Worm (Caenorhabditis elegans): ENCODE measurements around the gene F32G8.3.

F32G8.3 gene

ce11 chrV:10532725-10533124, 22.4 kb downstream of the F32G8.3 start, which contains the start of gene txt-10:
TSS of gene txt-10 (minus strand) at chrV:10532825.
- TF ChIP-seq ceh-16 (tag; optimal IDR thresholded peaks at IDR 0.05): no peak
- no peak for TF ChIP-seq mml-1 (tag; optimal IDR thresholded peaks at IDR 0.05)
- TF ChIP-seq jun-1 (tag; optimal IDR thresholded peaks at IDR 0.05): no peak
- no peak for TF ChIP-seq nhr-43 (tag; optimal IDR thresholded peaks at IDR 0.05; ENCODE audit: poor library complexity, severe bottlenecking)
- no peak for TF ChIP-seq R02D3.7 (tag; optimal IDR thresholded peaks at IDR 0.05)
- no peak for TF ChIP-seq nhr-77 (tag; optimal IDR thresholded peaks at IDR 0.05)
- TF ChIP-seq nhr-25 (tag; optimal IDR thresholded peaks at IDR 0.05): no peak
- TF ChIP-seq fos-1 (tag; optimal IDR thresholded peaks at IDR 0.05): no peak
- no peak for TF ChIP-seq lin-15B (tag; optimal IDR thresholded peaks at IDR 0.05)
- no peak for TF ChIP-seq pqm-1 (tag; optimal IDR thresholded peaks at IDR 0.05)

ce11 chrV:10529600-10529999, 25.5 kb downstream of the F32G8.3 start:
- TF ChIP-seq elt-3 (tag; optimal IDR thresholded peaks at IDR 0.05): no peak
- TF ChIP-seq mml-1 (tag; optimal IDR thresholded peaks at IDR 0.05): no peak
- peak; percentile 2 for TF ChIP-seq elt-1 (tag; optimal IDR thresholded peaks at IDR 0.05)
- no peak for TF ChIP-seq ceh-82 (tag; optimal IDR thresholded peaks at IDR 0.05)
- TF ChIP-seq nhr-23 (tag; optimal IDR thresholded peaks at IDR 0.05): peak; percentile 76
- no peak for TF ChIP-seq egl-27 (tag; optimal IDR thresholded peaks at IDR 0.05)

ce11 chrV:10528500-10528899, 26.6 kb downstream of the F32G8.3 start, which contains the start of gene F25D1.3:
TSS of gene F25D1.3 (plus strand) at chrV:10528724.
- TF ChIP-seq nhr-28 (tag; optimal IDR thresholded peaks at IDR 0.05) (no peak), mml-1 (tag; optimal IDR thresholded peaks at IDR 0.05) (no peak), ztf-11 (tag; optimal IDR thresholded peaks at IDR 0.05) (no peak), ceh-9 (tag; optimal IDR thresholded peaks at IDR 0.05) (no peak), nhr-23 (tag; optimal IDR thresholded peaks at IDR 0.05) (peak; percentile 15), nhr-25 (tag; optimal IDR thresholded peaks at IDR 0.05) (no peak), lin-39 (tag; optimal IDR thresholded peaks at IDR 0.05) (no peak)

ce11 chrV:10525902-10526301, 29.2 kb downstream of the F32G8.3 start, which contains the start of the genes C35A5.8 and hda-11:
TSS of gene C35A5.8 (minus strand) at chrV:10525908.
TSS of gene hda-11 (plus strand) at chrV:10526184.
- TF ChIP-seq lsy-12 (tag; optimal IDR thresholded peaks at IDR 0.05) (peak; percentile 19), nhr-25 (tag; optimal IDR thresholded peaks at IDR 0.05) (peak; percentile 52), skn-1 (tag; optimal IDR thresholded peaks at IDR 0.05) (peak; percentile 48), elt-2 (tag; optimal IDR thresholded peaks at IDR 0.05) (peak; percentile 45), nhr-23 (tag; optimal IDR thresholded peaks at IDR 0.05) (peak; percentile 63), pqm-1 (tag; optimal IDR thresholded peaks at IDR 0.05) (peak; percentile 4), lin-15B (tag; optimal IDR thresholded peaks at IDR 0.05) (peak; percentile 63), nhr-43 (tag; optimal IDR thresholded peaks at IDR 0.05; ENCODE audit: poor library complexity, severe bottlenecking) (peak; percentile 93), sea-2 (GFP tag; optimal IDR thresholded peaks at IDR 0.05) (no peak), nhr-28 (tag; optimal IDR thresholded peaks at IDR 0.05) (no peak), snpc-4 (tag; optimal IDR thresholded peaks at IDR 0.05) (peak; percentile 35), hmg-11 (tag; optimal IDR thresholded peaks at IDR 0.05) (peak; percentile 34), egl-5 (tag; optimal IDR thresholded peaks at IDR 0.05) (no peak), nfya-1 (tag; optimal IDR thresholded peaks at IDR 0.05; ENCODE audit: insufficient read depth) (peak; percentile 58)

ce11 chrV:10516702-10517101, 38.4 kb downstream of the F32G8.3 start:
- TF ChIP-seq ceh-82 (tag; optimal IDR thresholded peaks at IDR 0.05) (no peak), fkh-10 (GFP tag; optimal IDR thresholded peaks at IDR 0.05) (peak; percentile 53)

ce11 chrV:10514271-10514670, 40.9 kb downstream of the F32G8.3 start, which contains the start of gene dmsr-8:
TSS of gene dmsr-8 (minus strand) at chrV:10514371.
- TF ChIP-seq elt-1 (tag; optimal IDR thresholded peaks at IDR 0.05) (no peak), lsy-12 (tag; optimal IDR thresholded peaks at IDR 0.05) (no peak), elt-2 (tag; optimal IDR thresholded peaks at IDR 0.05) (no peak), ceh-82 (tag; optimal IDR thresholded peaks at IDR 0.05) (no peak), hmg-11 (tag; optimal IDR thresholded peaks at IDR 0.05) (no peak), jun-1 (tag; optimal IDR thresholded peaks at IDR 0.05) (no peak), lin-39 (tag; optimal IDR thresholded peaks at IDR 0.05) (no peak), fkh-2 (tag; optimal IDR thresholded peaks at IDR 0.05) (no peak), lin-15B (tag; optimal IDR thresholded peaks at IDR 0.05) (no peak), nhr-28 (tag; optimal IDR thresholded peaks at IDR 0.05) (no peak), nhr-23 (tag; optimal IDR thresholded peaks at IDR 0.05) (no peak), R02D3.7 (tag; optimal IDR thresholded peaks at IDR 0.05) (no peak), sea-2 (GFP tag; optimal IDR thresholded peaks at IDR 0.05) (no peak), tbx-2 (tag; optimal IDR thresholded peaks at IDR 0.05) (no peak), fos-1 (tag; optimal IDR thresholded peaks at IDR 0.05) (no peak), ceh-16 (tag; optimal IDR thresholded peaks at IDR 0.05) (no peak), nhr-12 (tag; optimal IDR thresholded peaks at IDR 0.05) (no peak), fkh-10 (GFP tag; optimal IDR thresholded peaks at IDR 0.05) (no peak)

Data from whole organism, L3 larva.